Worm (Caenorhabditis elegans) whole organism, L4 larva: ENCODE measurements around the gene fmo-2.

Experiments
- ZK337.2 ChIP-seq: fragments of 200-800 bp; sonication (Bioruptor generic); IDR thresholded peaks from 2 replicates; pipeline ENCODE4 v1.3.6; 2022; ENCODE audit warnings: missing genetic modification reagents, missing genetic modification characterization, missing compliant biosample characterization
- ama-1 ChIP-seq: fragments of 150-350 bp; optimal IDR thresholded peaks from 2 replicates; lab custom pipeline; 2014; ENCODE audit warnings: inconsistent platforms, mixed read lengths
- daf-12 ChIP-seq: fragments of 150-350 bp; optimal IDR thresholded peaks from 2 replicates; lab custom pipeline; 2014; ENCODE audit warnings: missing biosample characterization, missing genetic modification reagents, missing genetic modification characterization
- hlh-30 ChIP-seq: sonication (generic microtip); optimal IDR thresholded peaks from 2 replicates; lab custom pipeline; 2017; ENCODE audit warnings: antibody characterized with exemption, mild to moderate bottlenecking, missing genetic modification characterization, missing compliant biosample characterization; ENCODE audit not compliant: insufficient read depth
- mep-1 ChIP-seq: fragments of 150-350 bp; sonication (generic microtip); optimal IDR thresholded peaks from 3 replicates; lab custom pipeline; 2014; ENCODE audit warnings: missing biosample characterization, missing genetic modification characterization
- snpc-4 ChIP-seq: fragments of 150-350 bp; optimal IDR thresholded peaks from 2 replicates; lab custom pipeline; 2014; ENCODE audit warnings: missing biosample characterization, missing genetic modification characterization
- unc-62 ChIP-seq, 3 experiments: fragments of 150-350 bp in 1 of 3; sonication (generic microtip); optimal IDR thresholded peaks in 2 of 3; peaks in 1 of 3; 1 replicate in 1 of 3; 2 replicates in 2 of 3; lab custom pipeline; 2014 to 2017; ENCODE audit warnings: missing biosample characterization in 3 of 3, missing genetic modification characterization in 3 of 3, missing genetic modification reagents in 3 of 3, missing genotype in 1 of 3

- TF ChIP-seq ZK337.2 (GFP tag; lab: Robert Waterston, UW) (no peak), snpc-4 (tag; lab: Kevin White, UChicago) (no peak), unc-62 (GFP tag; optimal IDR thresholded peaks at IDR 0.05 in 1 of 2; lab: Kevin White, UChicago) (peak in 1 of 2 experiments; percentile 58), unc-62 (tag; optimal IDR thresholded peaks at IDR 0.05; lab: Kevin White, UChicago) (no peak), ama-1 (no peak), daf-12 (tag; lab: Kevin White, UChicago) (no peak), hlh-30 (tag; lab: Kevin White, UChicago) (peak; percentile 69), mep-1 (tag; lab: Kevin White, UChicago) (no peak)
Observed at ce11 chrIV:10701866-10702458, 19.6 kb downstream of the fmo-2 start.
